Worm (Caenorhabditis elegans) whole organism, L2 larva: ENCODE results near the gene K08D9.6.

ENCODE experiments used
- F13H6.1 ChIP-seq: sonication (generic microtip); optimal IDR thresholded peaks from 2 replicates; lab custom pipeline; 2016; ENCODE audit warnings: missing genetic modification characterization, missing compliant biosample characterization
- ZK546.5 ChIP-seq: sonication (generic microtip); optimal IDR thresholded peaks from 2 replicates; lab custom pipeline; 2017; ENCODE audit warnings: missing biosample characterization, missing genetic modification characterization
- mdl-1 ChIP-seq, 2 experiments: fragments of 150-350 bp in 1 of 2; sonication (generic microtip) in 1 of 2; optimal IDR thresholded peaks; 2 replicates each; lab custom pipeline; 2017; ENCODE audit warnings: missing biosample characterization in 2 of 2, missing genetic modification characterization in 2 of 2
- nhr-237 ChIP-seq: fragments of 150-350 bp; optimal IDR thresholded peaks from 2 replicates; lab custom pipeline; 2014; ENCODE audit warnings: missing biosample characterization, missing genetic modification characterization
- skn-1 ChIP-seq: sonication (generic microtip); optimal IDR thresholded peaks from 2 replicates; lab custom pipeline; 2017; ENCODE audit warnings: missing biosample characterization, missing genetic modification characterization
- unc-62 ChIP-seq: fragments of 150-350 bp; optimal IDR thresholded peaks from 2 replicates; lab custom pipeline; 2014; ENCODE audit warnings: missing biosample characterization, missing genetic modification reagents, missing genetic modification characterization
- zag-1 ChIP-seq: fragments of 150-350 bp; optimal IDR thresholded peaks from 2 replicates; lab custom pipeline; 2014; ENCODE audit warnings: missing biosample characterization, missing genetic modification characterization

DNA sequence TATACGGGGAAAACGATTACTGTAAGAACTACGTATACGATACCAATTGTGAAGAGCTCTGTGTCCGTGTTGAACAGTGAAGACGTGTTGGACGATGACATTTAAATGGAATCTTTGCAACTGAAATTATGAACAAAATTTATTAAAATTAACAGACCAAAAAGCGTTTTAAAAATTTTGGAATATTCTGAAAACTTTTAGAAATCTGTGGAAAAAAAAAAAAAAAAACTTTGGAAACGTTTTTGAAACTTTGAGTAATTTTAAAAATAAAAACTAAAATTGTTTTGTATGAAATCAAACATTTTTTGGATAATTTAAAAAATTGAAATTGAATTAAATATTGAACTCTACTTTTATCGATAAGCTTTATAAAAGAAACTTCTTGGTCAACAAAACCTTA is 21.3 kb upstream of the K08D9.6 start, which contains the start of gene srt-63:
- TF ChIP-seq F13H6.1 (tag; lab: Kevin White, UChicago) (no peak), unc-62 (GFP tag; lab: Kevin White, UChicago) (no peak), zag-1 (tag; lab: Kevin White, UChicago) (no peak), skn-1 (tag; lab: Kevin White, UChicago) (no peak), ZK546.5 (tag; lab: Kevin White, UChicago) (no peak), nhr-237 (tag; lab: Kevin White, UChicago) (no peak), mdl-1 (tag; optimal IDR thresholded peaks at IDR 0.05; lab: Kevin White, UChicago) (no peak)
